Fruit fly (Drosophila melanogaster): ENCODE results near the gene CG3349.
A peak's percentile ranks its signal among the peaks of the same experiment; 100 is the strongest.

- TF ChIP-seq cic (GFP tag; optimal IDR thresholded peaks at IDR 0.05) (peak; percentile 12), pad (GFP tag; optimal IDR thresholded peaks at IDR 0.05) (no peak), CG1620 (GFP tag; optimal IDR thresholded peaks at IDR 0.05) (no peak), CG33017 (tag; optimal IDR thresholded peaks at IDR 0.05) (no peak), ovo (GFP tag; optimal IDR thresholded peaks at IDR 0.05) (no peak), CG14711 (tag; optimal IDR thresholded peaks at IDR 0.05) (no peak), CG11617 (GFP tag; optimal IDR thresholded peaks at IDR 0.05) (no peak), bab1 (GFP tag; optimal IDR thresholded peaks at IDR 0.05) (no peak), cnc (optimal IDR thresholded peaks at IDR 0.05) (no peak), CG7045 (GFP tag; optimal IDR thresholded peaks at IDR 0.05) (no peak), CG7101 (tag; optimal IDR thresholded peaks at IDR 0.05) (no peak)
Observed at dm6 chr3L:14986984-14987896, 7.8 kb downstream of the CG3349 start.

Measured in whole organism, adult.